Worm (Caenorhabditis elegans) whole organism, L1 larva: ENCODE results near the gene irg-1.

Source experiments
- C16A3.4 ChIP-seq: fragments of 150-350 bp; optimal IDR thresholded peaks from 2 replicates; lab custom pipeline; 2014; ENCODE audit warnings: missing biosample characterization, missing genetic modification characterization
- C34B4.2 ChIP-seq: sonication (generic microtip); optimal IDR thresholded peaks from 2 replicates; lab custom pipeline; 2017; ENCODE audit warnings: mild to moderate bottlenecking, missing genetic modification characterization, missing compliant biosample characterization
- aly-2 ChIP-seq: fragments of 150-350 bp; optimal IDR thresholded peaks from 2 replicates; lab custom pipeline; 2014; ENCODE audit warnings: missing biosample characterization, missing genetic modification characterization
- ceh-8 ChIP-seq: fragments of 200-800 bp; sonication (Bioruptor generic); optimal IDR thresholded peaks from 2 replicates; lab custom pipeline; 2018; ENCODE audit warnings: mild to moderate bottlenecking, missing genetic modification characterization, moderate library complexity, missing compliant biosample characterization
- ceh-88 ChIP-seq: fragments of 200-800 bp; sonication (Bioruptor generic); IDR thresholded peaks from 2 replicates; pipeline ENCODE4 v1.3.6; 2022; ENCODE audit warnings: missing genetic modification characterization, missing compliant biosample characterization
- ceh-90 ChIP-seq: sonication (generic microtip); optimal IDR thresholded peaks from 2 replicates; lab custom pipeline; 2016; ENCODE audit warnings: missing genetic modification characterization, missing compliant biosample characterization
- dpl-1 ChIP-seq, 3 experiments: fragments of 150-350 bp in 2 of 3; sonication (generic microtip) in 1 of 3; optimal IDR thresholded peaks; 2 replicates each; lab custom pipeline; 2014 to 2017; ENCODE audit warnings: missing biosample characterization in 3 of 3, missing genetic modification characterization in 3 of 3, missing genetic modification reagents in 3 of 3
- efl-1 ChIP-seq, 4 experiments: fragments of 150-350 bp; optimal IDR thresholded peaks in 3 of 4; peaks in 1 of 4; 1 replicate in 1 of 4; 2 replicates in 3 of 4; lab custom pipeline; 2014; ENCODE audit warnings: missing biosample characterization in 2 of 4, missing genetic modification characterization in 2 of 4, missing genetic modification reagents in 2 of 4
- elt-2 ChIP-seq: sonication (generic microtip); optimal IDR thresholded peaks from 2 replicates; lab custom pipeline; 2016; ENCODE audit warnings: missing genetic modification characterization, mild to moderate bottlenecking, inconsistent platforms, missing compliant biosample characterization, missing genetic modification reagents
- fkh-8 ChIP-seq: sonication (generic microtip); optimal IDR thresholded peaks from 2 replicates; lab custom pipeline; 2016; ENCODE audit warnings: mild to moderate bottlenecking, missing genetic modification characterization, missing compliant biosample characterization
- grh-1 ChIP-seq: fragments of 200-800 bp; sonication (Bioruptor generic); IDR thresholded peaks from 2 replicates; pipeline ENCODE4 v1.3.6; 2022; ENCODE audit warnings: missing genetic modification reagents, missing genetic modification characterization, missing compliant biosample characterization
- hlh-17 ChIP-seq: fragments of 200-800 bp; sonication (Bioruptor generic); optimal IDR thresholded peaks from 2 replicates; lab custom pipeline; 2018; ENCODE audit warnings: missing genetic modification characterization, mild to moderate bottlenecking, missing compliant biosample characterization, moderate library complexity, borderline replicate concordance
- hlh-4 ChIP-seq: sonication (generic microtip); optimal IDR thresholded peaks from 2 replicates; lab custom pipeline; 2016; ENCODE audit warnings: mild to moderate bottlenecking, missing genetic modification characterization, missing compliant biosample characterization
- irx-1 ChIP-seq: sonication (generic microtip); optimal IDR thresholded peaks from 2 replicates; lab custom pipeline; 2016; ENCODE audit warnings: missing genetic modification characterization, missing compliant biosample characterization
- lin-35 ChIP-seq, 2 experiments: fragments of 150-350 bp; optimal IDR thresholded peaks; 2 replicates each; lab custom pipeline; 2014; ENCODE audit warnings: missing biosample characterization in 2 of 2, missing genetic modification characterization in 2 of 2, missing genetic modification reagents in 2 of 2
- lin-39 ChIP-seq: fragments of 150-350 bp; optimal IDR thresholded peaks from 2 replicates; lab custom pipeline; 2014; ENCODE audit warnings: missing biosample characterization, missing genetic modification reagents, missing genetic modification characterization
- lir-3 ChIP-seq: sonication (generic microtip); optimal IDR thresholded peaks from 2 replicates; lab custom pipeline; 2016; ENCODE audit warnings: mild to moderate bottlenecking, missing genetic modification characterization, moderate library complexity, missing compliant biosample characterization; ENCODE audit not compliant: poor library complexity
- mab-9 ChIP-seq: fragments of 200-800 bp; sonication (Bioruptor generic); IDR thresholded peaks from 2 replicates; pipeline ENCODE4 v1.3.6; 2022; ENCODE audit warnings: missing genetic modification reagents, missing genetic modification characterization, missing compliant biosample characterization
- mdl-1 ChIP-seq, 2 experiments: fragments of 150-350 bp; optimal IDR thresholded peaks; 2 replicates each; lab custom pipeline; 2014 to 2017; ENCODE audit warnings: missing biosample characterization in 2 of 2, missing genetic modification characterization in 2 of 2, inconsistent platforms in 1 of 2
- mep-1 ChIP-seq: fragments of 150-350 bp; optimal IDR thresholded peaks from 2 replicates; lab custom pipeline; 2014; ENCODE audit warnings: missing biosample characterization, missing genetic modification characterization
- nhr-20 ChIP-seq: sonication (generic microtip); optimal IDR thresholded peaks from 2 replicates; lab custom pipeline; 2016; ENCODE audit warnings: mild to moderate bottlenecking, missing genetic modification characterization, missing compliant biosample characterization
- nhr-90 ChIP-seq: sonication (generic microtip); optimal IDR thresholded peaks from 2 replicates; lab custom pipeline; 2016; ENCODE audit warnings: mild to moderate bottlenecking, missing genetic modification characterization, missing compliant biosample characterization; ENCODE audit not compliant: poor library complexity
- pqm-1 ChIP-seq: sonication (generic microtip); optimal IDR thresholded peaks from 3 replicates; lab custom pipeline; 2017; ENCODE audit warnings: missing biosample characterization, missing genetic modification characterization
- skn-1 ChIP-seq: fragments of 150-350 bp; optimal IDR thresholded peaks from 2 replicates; lab custom pipeline; 2014; ENCODE audit warnings: missing biosample characterization, missing genetic modification characterization
- snpc-4 ChIP-seq: fragments of 150-350 bp; optimal IDR thresholded peaks from 2 replicates; lab custom pipeline; 2014; ENCODE audit warnings: missing biosample characterization, missing genetic modification characterization
- sox-4 ChIP-seq: sonication (generic microtip); optimal IDR thresholded peaks from 2 replicates; lab custom pipeline; 2016; ENCODE audit warnings: missing genetic modification characterization, missing compliant biosample characterization
- sup-37 ChIP-seq: fragments of 200-800 bp; sonication (Bioruptor generic); optimal IDR thresholded peaks from 2 replicates; lab custom pipeline; 2018; ENCODE audit warnings: mild to moderate bottlenecking, missing genetic modification characterization, missing compliant biosample characterization
- tbx-2 ChIP-seq: sonication (generic microtip); optimal IDR thresholded peaks from 2 replicates; lab custom pipeline; 2016; ENCODE audit warnings: missing genetic modification characterization, missing compliant biosample characterization
- tlp-1 ChIP-seq: fragments of 150-350 bp; optimal IDR thresholded peaks from 2 replicates; lab custom pipeline; 2014; ENCODE audit warnings: missing biosample characterization, missing genetic modification characterization
- unc-30 ChIP-seq: sonication (generic microtip); optimal IDR thresholded peaks from 2 replicates; lab custom pipeline; 2017; ENCODE audit warnings: missing biosample characterization, missing genetic modification characterization
- unc-62 ChIP-seq: fragments of 150-350 bp; optimal IDR thresholded peaks from 2 replicates; lab custom pipeline; 2014; ENCODE audit warnings: missing biosample characterization, missing genetic modification reagents, missing genetic modification characterization
- zip-4 ChIP-seq: fragments of 200-800 bp; sonication (Bioruptor generic); optimal IDR thresholded peaks from 2 replicates; lab custom pipeline; 2018; ENCODE audit warnings: mild to moderate bottlenecking, missing genetic modification characterization, moderate library complexity, missing compliant biosample characterization
- ztf-11 ChIP-seq, 2 experiments: sonication (generic microtip); optimal IDR thresholded peaks; 2 replicates each; lab custom pipeline; 2016 to 2017; ENCODE audit warnings: missing genetic modification characterization in 2 of 2, missing biosample characterization in 1 of 2, missing compliant biosample characterization in 1 of 2

The irg-1 gene

ce11 chrV:3523262-3523661, at the start of gene irg-1:
TSS of gene irg-1 (plus strand) at chrV:3523587.
- TF ChIP-seq C34B4.2 (tag; lab: Kevin White, UChicago) (no peak), elt-2 (tag; lab: Kevin White, UChicago) (peak; percentile 37)

- TF ChIP-seq nhr-20 (no peak), fkh-8 (tag; lab: Kevin White, UChicago) (no peak), nhr-90 (tag; lab: Kevin White, UChicago) (no peak), skn-1 (tag; lab: Kevin White, UChicago) (no peak), pqm-1 (tag; lab: Kevin White, UChicago) (no peak)
Measured at ce11 chrV:3475021-3475420, 48.4 kb upstream of the irg-1 start, which contains the start of gene oac-2. TSS of gene oac-2 (minus strand) at chrV:3475121.

- TF ChIP-seq ceh-88 (no peak), tlp-1 (tag; lab: Kevin White, UChicago) (no peak), zip-4 (no peak), aly-2 (tag; lab: Kevin White, UChicago) (no peak), hlh-4 (no peak), unc-62 (GFP tag; lab: Kevin White, UChicago) (no peak), ztf-11 (tag; optimal IDR thresholded peaks at IDR 0.05; lab: Kevin White, UChicago) (no peak), lin-39 (tag; lab: Kevin White, UChicago) (no peak), irx-1 (tag; lab: Kevin White, UChicago) (no peak), mdl-1 (tag; optimal IDR thresholded peaks at IDR 0.05; lab: Kevin White, UChicago) (no peak), unc-30 (tag; lab: Kevin White, UChicago) (no peak), tbx-2 (tag; lab: Kevin White, UChicago) (no peak), mep-1 (no peak), ceh-8 (no peak), snpc-4 (tag; lab: Kevin White, UChicago) (no peak), nhr-20 (no peak), grh-1 (GFP tag; lab: Robert Waterston, UW) (no peak), elt-2 (tag; lab: Kevin White, UChicago) (no peak), lir-3 (tag; lab: Kevin White, UChicago) (no peak), skn-1 (tag; lab: Kevin White, UChicago) (no peak)
- TF ChIP-seq, all 84 proteins: peak for 0
Measured at ce11 chrV:3476228-3476627, 47.2 kb upstream of the irg-1 start.

- no peak for TF ChIP-seq pqm-1 (tag; lab: Kevin White, UChicago)
- TF ChIP-seq efl-1 (optimal IDR thresholded peaks at IDR 0.05; lab: Kevin White, UChicago): no peak
- peak in 1 of 2 experiments; percentile 68 for TF ChIP-seq efl-1 (GFP tag; optimal IDR thresholded peaks at IDR 0.05 in 1 of 2; lab: Kevin White, UChicago)
Measured at ce11 chrV:3477496-3477895, 45.9 kb upstream of the irg-1 start, which contains the start of gene srbc-31. TSS of gene srbc-31 (minus strand) at chrV:3477596.

ce11 chrV:3480346-3480745, 43.0 kb upstream of the irg-1 start, which contains the start of gene srbc-30:
TSS of gene srbc-30 (minus strand) at chrV:3480446.
- no peak for TF ChIP-seq lin-35 (GFP tag; optimal IDR thresholded peaks at IDR 0.05; lab: Kevin White, UChicago)
- no peak for TF ChIP-seq sox-4 (tag; lab: Kevin White, UChicago)
- no peak for TF ChIP-seq hlh-17
- no peak for TF ChIP-seq efl-1 (optimal IDR thresholded peaks at IDR 0.05; lab: Kevin White, UChicago)
- peak in 1 of 2 experiments; percentile 9 for TF ChIP-seq efl-1 (GFP tag; optimal IDR thresholded peaks at IDR 0.05 in 1 of 2; lab: Kevin White, UChicago)

ce11 chrV:3482550-3483002, 40.8 kb upstream of the irg-1 start, which contains the start of gene lys-7:
TSS of gene lys-7 (minus strand) at chrV:3482600.
- TF ChIP-seq ceh-90 (tag; lab: Kevin White, UChicago): no peak
- TF ChIP-seq sup-37 (GFP tag; lab: Kevin White, UChicago): no peak
- TF ChIP-seq mab-9: no peak
- no peak for TF ChIP-seq C16A3.4 (tag; lab: Kevin White, UChicago)
- TF ChIP-seq elt-2 (tag; lab: Kevin White, UChicago): peak; percentile 76
- TF ChIP-seq dpl-1 (GFP tag; optimal IDR thresholded peaks at IDR 0.05; lab: Kevin White, UChicago): no peak
- TF ChIP-seq, all 84 proteins: peak for 1
